Worm (Caenorhabditis elegans): ENCODE results near the gene tap-1.
A peak's percentile ranks its signal among the peaks of the same experiment; 100 is the strongest.

The tap-1 gene

DNA sequence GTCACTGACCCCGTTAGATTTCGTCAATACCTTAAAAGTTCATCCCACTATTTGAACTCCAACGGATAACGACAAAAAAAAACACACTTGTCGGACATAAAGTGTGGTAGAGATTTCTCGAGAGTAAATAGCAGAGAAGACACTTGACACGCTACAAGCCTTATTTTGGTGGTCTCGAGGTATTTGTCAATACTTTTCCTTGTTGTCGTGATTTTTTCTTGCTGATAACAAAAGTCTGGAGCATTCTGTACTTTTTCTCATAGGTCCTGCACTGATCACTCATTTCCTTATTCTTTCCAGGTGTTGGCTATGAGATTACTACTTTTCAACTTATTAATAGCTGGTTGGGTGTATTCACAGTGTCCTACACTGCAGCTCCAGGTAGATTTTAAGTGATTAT is 17.0 kb upstream of the tap-1 start, which contains the start of gene lron-1:
TSS of gene lron-1 (plus strand) at position 301 of the 400 bp plus-strand sequence.
- TF ChIP-seq flt-1 (GFP tag; IDR thresholded peaks at IDR 0.05) (no peak), ztf-29 (GFP tag; IDR thresholded peaks at IDR 0.05) (no peak), ref-1 (GFP tag; conservative IDR thresholded peaks at IDR 0.05) (no peak), cog-1 (tag; optimal IDR thresholded peaks at IDR 0.05) (no peak), tab-1 (GFP tag; IDR thresholded peaks at IDR 0.05) (no peak), ztf-23 (GFP tag; IDR thresholded peaks at IDR 0.05) (no peak)

DNA sequence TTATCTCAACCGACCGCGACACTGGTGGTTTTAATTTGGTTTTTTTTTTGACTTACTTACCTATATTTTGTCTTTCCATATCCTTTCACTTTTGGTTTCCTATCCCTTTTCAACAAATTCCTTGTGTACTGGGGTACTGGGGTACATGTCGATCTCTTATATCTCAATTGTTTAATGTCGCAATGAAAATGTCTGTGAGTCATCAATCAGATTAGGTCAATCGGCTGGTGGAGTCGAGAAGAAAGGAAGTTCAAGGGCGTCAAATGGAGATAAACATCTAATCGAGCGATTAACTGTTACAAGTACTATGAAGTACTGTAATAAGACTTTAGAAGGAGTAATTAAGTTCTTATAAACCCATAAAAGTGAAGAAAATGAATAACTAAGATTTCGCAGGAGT is 13.5 kb upstream of the tap-1 start:
- TF ChIP-seq ztf-23 (GFP tag; IDR thresholded peaks at IDR 0.05) (no peak), med-1 (GFP tag; optimal IDR thresholded peaks at IDR 0.05; ENCODE audit: insufficient read depth) (no peak), klf-2 (GFP tag; conservative IDR thresholded peaks at IDR 0.05) (no peak), tab-1 (GFP tag; IDR thresholded peaks at IDR 0.05) (no peak), T22C8.4 (GFP tag; IDR thresholded peaks at IDR 0.05) (no peak)

- TF ChIP-seq cog-1 (tag; optimal IDR thresholded peaks at IDR 0.05) (no peak), tab-1 (GFP tag; IDR thresholded peaks at IDR 0.05) (0 out of 2 replicates have a peak, but pooled peaks have one; percentile 35), flt-1 (GFP tag; IDR thresholded peaks at IDR 0.05) (peak; percentile 10; the same call in 1 of the 2 replicates), klf-2 (GFP tag; conservative IDR thresholded peaks at IDR 0.05) (no peak)
Measured at ce11 chrX:14577579-14578127, 11.8 kb upstream of the tap-1 start, which contains the start of gene let-4. Gene let-4, plus strand, starts transcription at chrX:14577935.

ce11 chrX:14580853-14581252 is 8.6 kb upstream of the tap-1 start:
- TF ChIP-seq klf-2 (GFP tag; conservative IDR thresholded peaks at IDR 0.05) (no peak), ztf-29 (GFP tag; IDR thresholded peaks at IDR 0.05) (no peak), T22C8.4 (GFP tag; IDR thresholded peaks at IDR 0.05) (no peak), ztf-23 (GFP tag; IDR thresholded peaks at IDR 0.05) (no peak)

- TF ChIP-seq cog-1 (tag; optimal IDR thresholded peaks at IDR 0.05) (no peak), T22C8.4 (GFP tag; IDR thresholded peaks at IDR 0.05) (no peak)
Measured at ce11 chrX:14581429-14581828, 8.0 kb upstream of the tap-1 start, which contains the start of gene sym-1. Gene sym-1, plus strand, starts transcription at chrX:14581622.

DNA sequence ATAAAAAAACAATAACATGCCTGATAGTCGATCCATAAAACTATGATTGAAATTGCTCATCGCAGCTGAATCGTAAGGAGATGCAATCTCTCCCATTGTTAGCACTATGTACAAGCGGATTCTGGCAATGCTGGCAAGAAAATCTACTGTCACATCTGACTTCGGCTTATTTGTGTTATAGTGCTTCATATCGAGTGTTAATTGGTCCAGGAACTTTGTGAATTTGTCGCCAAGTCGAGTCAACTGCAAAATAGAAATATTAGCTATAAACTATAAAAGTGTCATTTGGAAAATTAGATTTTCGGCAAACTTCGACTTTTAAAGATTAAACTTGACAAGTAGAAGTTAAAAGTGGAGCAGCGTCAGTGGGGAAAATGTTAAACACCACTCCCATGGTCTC is 5.1 kb upstream of the tap-1 start:
- no peak for TF ChIP-seq med-1 (GFP tag; optimal IDR thresholded peaks at IDR 0.05; ENCODE audit: insufficient read depth)

- no peak for TF ChIP-seq flt-1 (GFP tag; IDR thresholded peaks at IDR 0.05)
- TF ChIP-seq ztf-29 (GFP tag; IDR thresholded peaks at IDR 0.05), result no peak
- TF ChIP-seq med-1 (GFP tag; optimal IDR thresholded peaks at IDR 0.05; ENCODE audit: insufficient read depth), result no peak
- no peak for TF ChIP-seq tab-1 (GFP tag; IDR thresholded peaks at IDR 0.05)
- TF ChIP-seq klf-2 (GFP tag; conservative IDR thresholded peaks at IDR 0.05), result no peak
Measured at ce11 chrX:14593206-14593605, 3.8 kb downstream of the tap-1 start.

DNA sequence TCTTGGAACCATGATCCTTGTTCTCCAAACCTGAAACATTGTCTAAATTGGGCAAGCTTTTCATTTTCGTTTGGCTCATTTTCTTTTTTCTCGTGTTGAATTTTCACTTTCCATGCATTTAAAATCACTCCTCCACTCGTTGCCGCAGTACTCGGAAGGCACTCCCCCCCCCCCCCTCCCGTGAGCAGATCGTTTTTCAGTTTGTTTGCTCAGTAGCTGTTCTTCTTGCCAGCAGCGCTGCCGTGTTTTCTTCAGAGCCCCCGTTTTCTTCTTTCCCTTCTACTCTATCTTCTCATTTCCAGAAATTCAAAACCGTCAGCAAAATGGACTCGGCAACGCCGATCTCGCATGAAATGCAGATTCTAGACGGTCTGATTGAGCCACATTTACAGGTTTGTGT is 5.4 kb downstream of the tap-1 start, which contains the start of gene C44H4.8:
TSS of gene C44H4.8 (plus strand) at position 301 of the 400 bp plus-strand sequence.
- no peak for TF ChIP-seq flt-1 (GFP tag; IDR thresholded peaks at IDR 0.05)
- TF ChIP-seq T22C8.4 (GFP tag; IDR thresholded peaks at IDR 0.05), result no peak

DNA sequence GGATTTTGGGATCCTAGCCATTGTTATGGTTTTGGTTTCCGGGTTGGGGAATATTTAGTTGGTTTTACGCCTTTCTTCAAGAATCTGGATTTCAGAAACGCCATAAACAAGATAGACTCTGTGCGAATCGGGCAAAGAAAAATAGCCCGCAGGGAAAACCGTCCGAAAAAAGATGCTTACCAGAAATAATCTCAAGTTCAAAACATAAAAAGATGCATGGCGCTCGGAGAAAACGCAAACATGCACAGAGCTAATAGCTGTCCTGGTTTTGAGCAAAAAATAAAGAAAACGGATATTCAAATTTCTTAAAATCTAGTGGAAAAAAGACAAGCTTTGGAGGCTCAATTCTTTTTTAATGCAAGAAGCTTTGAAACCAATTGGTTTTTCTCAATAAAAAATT is 9.8 kb downstream of the tap-1 start, which contains the start of gene C44H4.6:
TSS of gene C44H4.6 (minus strand) at position 101 of the 400 bp plus-strand sequence.
- TF ChIP-seq flt-1 (GFP tag; IDR thresholded peaks at IDR 0.05) (no peak), tab-1 (GFP tag; IDR thresholded peaks at IDR 0.05) (no peak), ztf-29 (GFP tag; IDR thresholded peaks at IDR 0.05) (no peak), ref-1 (GFP tag; conservative IDR thresholded peaks at IDR 0.05) (no peak), T22C8.4 (GFP tag; IDR thresholded peaks at IDR 0.05) (no peak), ztf-23 (GFP tag; IDR thresholded peaks at IDR 0.05) (no peak), klf-2 (GFP tag; conservative IDR thresholded peaks at IDR 0.05) (no peak), cog-1 (tag; optimal IDR thresholded peaks at IDR 0.05) (no peak), med-1 (GFP tag; optimal IDR thresholded peaks at IDR 0.05; ENCODE audit: insufficient read depth) (no peak)

ce11 chrX:14602676-14603075 is 13.3 kb downstream of the tap-1 start, which contains the start of gene eor-2:
Gene eor-2, plus strand, starts transcription at chrX:14603017.
- TF ChIP-seq klf-2 (GFP tag; conservative IDR thresholded peaks at IDR 0.05) (no peak), T22C8.4 (GFP tag; IDR thresholded peaks at IDR 0.05) (peak; percentile 79), flt-1 (GFP tag; IDR thresholded peaks at IDR 0.05) (peak; percentile 70; the same call in 1 of the 2 replicates), tab-1 (GFP tag; IDR thresholded peaks at IDR 0.05) (no peak), med-1 (GFP tag; optimal IDR thresholded peaks at IDR 0.05; ENCODE audit: insufficient read depth) (no peak), ztf-23 (GFP tag; IDR thresholded peaks at IDR 0.05) (no peak), ztf-29 (GFP tag; IDR thresholded peaks at IDR 0.05) (no peak), ref-1 (GFP tag; conservative IDR thresholded peaks at IDR 0.05) (no peak), cog-1 (tag; optimal IDR thresholded peaks at IDR 0.05) (peak; percentile 79)

ce11 chrX:14607770-14608169 is 18.3 kb downstream of the tap-1 start:
- TF ChIP-seq T22C8.4 (GFP tag; IDR thresholded peaks at IDR 0.05) (no peak), ztf-23 (GFP tag; IDR thresholded peaks at IDR 0.05) (no peak), klf-2 (GFP tag; conservative IDR thresholded peaks at IDR 0.05) (no peak), cog-1 (tag; optimal IDR thresholded peaks at IDR 0.05) (no peak), med-1 (GFP tag; optimal IDR thresholded peaks at IDR 0.05; ENCODE audit: insufficient read depth) (no peak), ztf-29 (GFP tag; IDR thresholded peaks at IDR 0.05) (no peak), tab-1 (GFP tag; IDR thresholded peaks at IDR 0.05) (no peak), flt-1 (GFP tag; IDR thresholded peaks at IDR 0.05) (no peak), ref-1 (GFP tag; conservative IDR thresholded peaks at IDR 0.05) (no peak)

Data from whole organism, midembryonic.